Fruit fly (Drosophila melanogaster) whole organism, prepupa: ENCODE measurements around the gene Exo84.

Experiments
- CG31627 ChIP-seq: fragments of 200-800 bp; sonication (Bioruptor generic); optimal IDR thresholded peaks from 3 replicates; lab custom pipeline; 2016; ENCODE audit warnings: missing biosample characterization, missing genetic modification characterization
- CG32006 ChIP-seq: fragments of 200-800 bp; sonication (Bioruptor generic); optimal IDR thresholded peaks from 3 replicates; lab custom pipeline; 2017; ENCODE audit warnings: missing biosample characterization, mild to moderate bottlenecking, missing genetic modification characterization
- CG34406 ChIP-seq: fragments of 200-800 bp; sonication (Bioruptor generic); optimal IDR thresholded peaks from 3 replicates; lab custom pipeline; 2016; ENCODE audit warnings: missing biosample characterization, missing genetic modification characterization
- CG3919 ChIP-seq: fragments of 200-800 bp; sonication (Bioruptor generic); optimal IDR thresholded peaks from 3 replicates; lab custom pipeline; 2016; ENCODE audit warnings: missing biosample characterization, missing genetic modification characterization
- CG4318 ChIP-seq: fragments of 200-800 bp; sonication (Bioruptor generic); optimal IDR thresholded peaks from 3 replicates; lab custom pipeline; 2017; ENCODE audit warnings: missing biosample characterization, mild to moderate bottlenecking, missing genetic modification characterization
- CG6276 ChIP-seq: fragments of 200-800 bp; sonication (Bioruptor generic); optimal IDR thresholded peaks from 2 replicates; lab custom pipeline; 2017; ENCODE audit warnings: missing biosample characterization, mild to moderate bottlenecking, missing genetic modification characterization
- CG6808 ChIP-seq: fragments of 200-800 bp; sonication (Bioruptor generic); optimal IDR thresholded peaks from 3 replicates; lab custom pipeline; 2017; ENCODE audit warnings: missing biosample characterization, missing genetic modification characterization, mild to moderate bottlenecking, moderate library complexity, missing genetic modification reagents
- CG6854 ChIP-seq: fragments of 200-800 bp; sonication (Bioruptor generic); optimal IDR thresholded peaks from 2 replicates; lab custom pipeline; 2017; ENCODE audit warnings: missing biosample characterization, mild to moderate bottlenecking, missing genetic modification characterization
- CG7368 ChIP-seq: fragments of 200-800 bp; sonication (Bioruptor generic); optimal IDR thresholded peaks from 3 replicates; lab custom pipeline; 2016; ENCODE audit warnings: missing biosample characterization, missing genetic modification characterization
- CG8119 ChIP-seq: fragments of 200-800 bp; sonication (Bioruptor generic); IDR thresholded peaks from 3 replicates; pipeline ENCODE4 v1.3.6; 2022; ENCODE audit warnings: missing biosample characterization, missing genetic modification characterization
- CG8319 ChIP-seq: fragments of 200-800 bp; sonication (Bioruptor generic); optimal IDR thresholded peaks from 3 replicates; lab custom pipeline; 2016; ENCODE audit warnings: missing biosample characterization, missing genetic modification characterization
- CG8632 ChIP-seq: fragments of 200-800 bp; sonication (Bioruptor generic); optimal IDR thresholded peaks from 3 replicates; lab custom pipeline; 2016; ENCODE audit warnings: missing biosample characterization, missing genetic modification characterization
- CG9139 ChIP-seq: fragments of 200-800 bp; sonication (Bioruptor generic); optimal IDR thresholded peaks from 3 replicates; lab custom pipeline; 2017; ENCODE audit warnings: missing biosample characterization, mild to moderate bottlenecking, missing genetic modification characterization
- Eip78C ChIP-seq: fragments of 200-800 bp; sonication (Bioruptor generic); peaks from one replicate; lab custom pipeline; 2016; ENCODE audit warnings: missing biosample characterization, missing genetic modification characterization
- Eip93F ChIP-seq: fragments of 200-800 bp; sonication (Bioruptor generic); optimal IDR thresholded peaks from 2 replicates; lab custom pipeline; 2016; ENCODE audit warnings: missing biosample characterization, mild to moderate bottlenecking, missing genetic modification characterization
- Ets21C ChIP-seq: fragments of 200-800 bp; sonication (Bioruptor generic); optimal IDR thresholded peaks from 3 replicates; lab custom pipeline; 2016; ENCODE audit warnings: missing biosample characterization, missing genetic modification characterization
- Ets96B ChIP-seq: fragments of 200-800 bp; optimal IDR thresholded peaks from 2 replicates; lab custom pipeline; 2019; ENCODE audit warnings: missing biosample characterization, mild to moderate bottlenecking, missing genetic modification characterization, moderate library complexity
- Hr38 ChIP-seq: sonication (Bioruptor generic); optimal IDR thresholded peaks from 2 replicates; lab custom pipeline; 2016; ENCODE audit warnings: missing biosample characterization, missing genetic modification characterization
- Hr39 ChIP-seq: fragments of 200-800 bp; sonication (Bioruptor generic); optimal IDR thresholded peaks from 2 replicates; lab custom pipeline; 2016; ENCODE audit warnings: missing biosample characterization, missing genetic modification characterization
- Hr4 ChIP-seq: fragments of 200-800 bp; sonication (Bioruptor generic); optimal IDR thresholded peaks from 3 replicates; lab custom pipeline; 2016; ENCODE audit warnings: missing biosample characterization, missing genetic modification characterization
- Met ChIP-seq: fragments of 200-800 bp; sonication (Bioruptor generic); optimal IDR thresholded peaks from 3 replicates; lab custom pipeline; 2016; ENCODE audit warnings: missing biosample characterization, missing genetic modification characterization
- Sox102F ChIP-seq: fragments of 200-800 bp; sonication (Bioruptor generic); optimal IDR thresholded peaks from 2 replicates; lab custom pipeline; 2016; ENCODE audit warnings: missing biosample characterization, mild to moderate bottlenecking, missing genetic modification characterization
- Sox14 ChIP-seq: fragments of 200-800 bp; sonication (Bioruptor generic); optimal IDR thresholded peaks from 3 replicates; lab custom pipeline; 2016; ENCODE audit warnings: missing biosample characterization, missing genetic modification characterization
- acj6 ChIP-seq: fragments of 200-800 bp; sonication (Bioruptor generic); optimal IDR thresholded peaks from 3 replicates; lab custom pipeline; 2016; ENCODE audit warnings: missing biosample characterization, missing genetic modification characterization
- dsx ChIP-seq: fragments of 200-800 bp; optimal IDR thresholded peaks from 3 replicates; lab custom pipeline; 2019; ENCODE audit warnings: missing biosample characterization, mild to moderate bottlenecking, missing genetic modification characterization, moderate library complexity; ENCODE audit not compliant: poor library complexity, severe bottlenecking
- eg ChIP-seq: fragments of 200-800 bp; sonication (Bioruptor generic); IDR thresholded peaks from 3 replicates; pipeline ENCODE4 v1.3.6; 2022; ENCODE audit warnings: missing biosample characterization, missing genetic modification characterization
- esn ChIP-seq: fragments of 200-800 bp; sonication (Bioruptor generic); optimal IDR thresholded peaks from 2 replicates; lab custom pipeline; 2016; ENCODE audit warnings: missing biosample characterization, mild to moderate bottlenecking, missing genetic modification characterization, moderate library complexity
- fd85E ChIP-seq: fragments of 200-800 bp; sonication (Bioruptor generic); optimal IDR thresholded peaks from 3 replicates; lab custom pipeline; 2016; ENCODE audit warnings: missing biosample characterization, missing genetic modification characterization
- fkh ChIP-seq: fragments of 200-800 bp; sonication (Bioruptor generic); optimal IDR thresholded peaks from 3 replicates; lab custom pipeline; 2017; ENCODE audit warnings: missing biosample characterization, mild to moderate bottlenecking, missing genetic modification characterization, moderate library complexity
- lz ChIP-seq: fragments of 200-800 bp; sonication (Bioruptor generic); optimal IDR thresholded peaks from 3 replicates; lab custom pipeline; 2016; ENCODE audit warnings: missing biosample characterization, missing genetic modification characterization
- net ChIP-seq: fragments of 200-800 bp; sonication (Bioruptor generic); optimal IDR thresholded peaks from 3 replicates; lab custom pipeline; 2016; ENCODE audit warnings: missing biosample characterization, missing genetic modification characterization
- spab ChIP-seq: fragments of 200-800 bp; sonication (Bioruptor generic); optimal IDR thresholded peaks from 2 replicates; lab custom pipeline; 2017; ENCODE audit warnings: missing biosample characterization, mild to moderate bottlenecking, missing genetic modification characterization, missing genetic modification reagents
- ss ChIP-seq, 2 experiments: fragments of 200-800 bp; sonication (Bioruptor generic); optimal IDR thresholded peaks; 2 replicates in 1 of 2; 3 replicates in 1 of 2; lab custom pipeline; 2017 to 2018; ENCODE audit warnings: mild to moderate bottlenecking in 2 of 2, missing biosample characterization in 2 of 2, missing genetic modification characterization in 2 of 2, moderate library complexity in 1 of 2
- svp ChIP-seq: fragments of 200-800 bp; sonication (Bioruptor generic); peaks from one replicate; lab custom pipeline; 2016; ENCODE audit warnings: missing biosample characterization, missing genetic modification characterization
- topi ChIP-seq: fragments of 200-800 bp; sonication (Bioruptor generic); optimal IDR thresholded peaks from 3 replicates; lab custom pipeline; 2016; ENCODE audit warnings: missing biosample characterization, missing genetic modification characterization

Exo84 gene

DNA sequence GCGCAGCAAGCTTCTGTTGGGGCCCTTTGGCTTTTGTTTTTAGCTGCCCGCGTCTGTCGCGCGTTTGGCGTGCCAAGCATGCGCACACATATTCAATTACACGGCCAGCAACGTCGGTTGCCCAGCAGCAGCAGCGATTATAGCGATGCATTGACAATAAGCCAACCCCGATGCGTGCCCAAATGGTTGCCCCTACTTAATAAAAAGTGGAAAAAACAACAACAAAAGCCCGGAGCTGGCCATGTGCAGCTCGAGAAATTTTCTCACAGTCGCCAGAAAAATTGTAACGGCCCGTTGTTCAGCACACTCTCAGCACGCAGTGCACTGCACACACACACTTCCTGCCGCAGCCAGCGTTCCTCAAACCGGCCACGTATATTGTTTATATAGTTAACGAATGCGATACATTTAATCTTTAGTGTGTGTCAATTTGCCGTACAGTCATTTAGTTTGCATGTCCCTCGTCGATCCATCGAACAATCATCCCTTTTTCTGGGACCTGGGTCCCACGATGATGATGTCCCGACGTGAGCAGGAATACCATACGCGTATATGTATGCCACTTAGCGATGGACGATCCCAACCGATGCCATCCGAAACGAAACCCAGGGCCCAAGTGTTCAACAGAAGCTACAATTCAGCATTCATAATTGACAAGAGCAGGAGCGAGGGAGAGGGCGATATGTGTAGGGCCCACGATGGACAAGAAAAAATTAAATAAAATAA lies 17.3 kb downstream of the Exo84 start:
- TF ChIP-seq Eip78C (peak; percentile 60), Met (GFP tag; lab: Kevin White, UChicago) (no peak), dsx (GFP tag; lab: Kevin White, UChicago) (peak; percentile 11), eg (GFP tag; lab: Robert Waterston, UW) (no peak), acj6 (GFP tag; lab: Kevin White, UChicago) (no peak), Hr38 (GFP tag; lab: Kevin White, UChicago) (no peak), esn (GFP tag; lab: Kevin White, UChicago) (no peak), CG9139 (GFP tag; lab: Kevin White, UChicago) (no peak), topi (no peak), CG34406 (no peak), ss (GFP tag; optimal IDR thresholded peaks at IDR 0.05; lab: Kevin White, UChicago) (peak; percentile 41 to 77), CG8119 (0 out of 3 replicates have a peak, but pooled peaks have one; percentile 19), CG32006 (GFP tag; lab: Kevin White, UChicago) (no peak), Hr39 (GFP tag; lab: Kevin White, UChicago) (no peak), CG6854 (GFP tag; lab: Kevin White, UChicago) (peak; percentile 53), CG8319 (GFP tag; lab: Kevin White, UChicago) (no peak), spab (no peak), CG6276 (GFP tag; lab: Kevin White, UChicago) (no peak), Hr4 (GFP tag; lab: Kevin White, UChicago) (no peak), CG8632 (GFP tag; lab: Kevin White, UChicago) (no peak), svp (GFP tag; lab: Kevin White, UChicago) (peak; percentile 43), CG4318 (GFP tag; lab: Kevin White, UChicago) (no peak), CG6808 (peak; percentile 40), Sox102F (GFP tag; lab: Kevin White, UChicago) (no peak), Ets96B (tag; lab: Kevin White, UChicago) (peak; percentile 5), fkh (GFP tag; lab: Kevin White, UChicago) (peak; percentile 33), CG31627 (no peak)
- TF ChIP-seq, all 60 proteins: peak for 9

DNA sequence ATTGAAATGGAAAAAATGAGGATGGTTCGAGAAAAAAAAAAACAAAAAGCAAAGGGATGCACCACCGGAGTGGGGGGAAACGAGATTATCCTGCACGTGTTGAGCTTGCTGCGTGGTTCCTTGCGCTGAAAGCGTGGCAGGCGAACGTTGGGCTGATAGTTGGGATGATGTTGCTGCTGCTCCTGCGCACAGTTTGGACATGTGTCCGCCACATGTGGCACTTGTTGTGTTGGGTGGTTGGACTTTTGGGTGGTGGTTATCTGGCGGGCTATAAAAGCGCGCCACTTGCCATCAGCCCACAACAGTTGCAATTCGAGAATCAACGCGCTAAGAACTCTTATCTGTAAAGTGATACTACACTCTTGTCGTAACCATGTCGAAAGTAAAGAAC lies 19.5 kb downstream of the Exo84 start:
- TF ChIP-seq esn (GFP tag; lab: Kevin White, UChicago) = no peak
- TF ChIP-seq dsx (GFP tag; lab: Kevin White, UChicago) = no peak
- no peak for TF ChIP-seq Sox14 (GFP tag; lab: Kevin White, UChicago)
- TF ChIP-seq CG6808 = no peak
- TF ChIP-seq Eip78C = no peak
- TF ChIP-seq lz (GFP tag; lab: Kevin White, UChicago) = no peak
- TF ChIP-seq CG3919 (GFP tag; lab: Kevin White, UChicago) = no peak
- no peak for TF ChIP-seq ss (GFP tag; optimal IDR thresholded peaks at IDR 0.05; lab: Kevin White, UChicago)

DNA sequence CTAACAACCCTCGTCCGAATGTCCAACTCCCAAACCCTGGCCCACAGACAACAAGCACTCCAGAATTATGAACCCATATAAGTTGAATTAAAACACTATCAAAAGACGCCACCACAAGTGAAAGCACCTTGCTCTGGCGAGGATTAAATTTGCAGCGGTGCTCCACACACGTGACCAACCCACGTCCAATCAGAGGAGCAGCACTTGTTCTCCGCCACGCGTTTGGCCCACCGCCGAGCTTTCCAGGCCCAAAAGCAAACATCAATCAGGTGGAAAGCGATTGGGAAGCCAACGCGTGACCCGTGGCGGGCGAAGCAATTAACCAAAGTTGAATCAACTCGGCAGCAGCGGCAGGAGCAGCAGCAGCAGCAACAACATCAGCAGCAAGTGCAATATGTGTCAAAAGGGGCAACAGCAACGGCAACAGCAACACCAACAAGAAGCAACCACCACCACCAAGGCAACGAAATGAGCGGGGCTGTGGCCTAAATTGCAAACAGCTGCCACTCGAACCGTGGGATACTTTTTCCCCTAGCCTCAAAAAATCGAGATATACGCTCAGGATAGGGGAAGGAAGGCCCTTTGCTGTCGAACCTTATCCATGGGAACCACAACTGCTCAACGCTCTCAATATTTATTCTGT lies 20.0 kb downstream of the Exo84 start:
- peak in 1 of 2 experiments; percentile 20 for TF ChIP-seq ss (GFP tag; optimal IDR thresholded peaks at IDR 0.05; lab: Kevin White, UChicago)
- no peak for TF ChIP-seq CG7368 (GFP tag; lab: Kevin White, UChicago)
- peak; percentile 7 for TF ChIP-seq fkh (GFP tag; lab: Kevin White, UChicago)
- no peak for TF ChIP-seq CG32006 (GFP tag; lab: Kevin White, UChicago)
- peak; percentile 19 for TF ChIP-seq CG6854 (GFP tag; lab: Kevin White, UChicago)
- TF ChIP-seq Eip93F (GFP tag; lab: Kevin White, UChicago) = no peak
- TF ChIP-seq net (GFP tag; lab: Kevin White, UChicago) = peak; percentile 13

DNA sequence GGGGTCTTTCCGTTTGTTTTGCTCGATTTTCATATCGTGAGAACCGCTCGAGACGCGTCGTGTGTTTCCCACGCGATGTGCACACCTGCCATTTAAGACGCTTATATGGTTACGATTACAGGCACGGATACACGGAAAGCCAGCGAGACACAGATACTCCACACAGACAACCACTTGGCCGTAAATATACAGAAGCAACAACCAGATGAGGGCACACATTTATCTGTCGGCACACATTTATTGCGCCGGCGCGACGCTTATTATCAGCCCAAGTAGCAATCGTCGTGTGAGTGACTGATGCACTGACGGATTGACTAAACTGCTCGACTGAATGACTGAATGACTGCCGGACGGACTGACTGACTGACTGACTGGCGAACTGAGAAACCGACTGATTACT lies 21.5 kb downstream of the Exo84 start:
- TF ChIP-seq CG3919 (GFP tag; lab: Kevin White, UChicago) (no peak), ss (GFP tag; optimal IDR thresholded peaks at IDR 0.05; lab: Kevin White, UChicago) (peak in 1 of 2 experiments; percentile 60), fkh (GFP tag; lab: Kevin White, UChicago) (peak; percentile 23), Ets21C (GFP tag; lab: Kevin White, UChicago) (no peak), fd85E (GFP tag; lab: Kevin White, UChicago) (no peak)
